Worm (Caenorhabditis elegans) whole organism, L3 larva: ENCODE data around the gene C50E10.2.

Source experiments
- aly-2 ChIP-seq: fragments of 150-350 bp; optimal IDR thresholded peaks from 2 replicates; lab custom pipeline; 2014; ENCODE audit warnings: missing biosample characterization, missing genetic modification characterization
- egl-27 ChIP-seq: sonication (generic microtip); optimal IDR thresholded peaks from 4 replicates; lab custom pipeline; 2017; ENCODE audit warnings: missing biosample characterization, missing genetic modification reagents, missing genetic modification characterization
- fkh-10 ChIP-seq: sonication (generic microtip); optimal IDR thresholded peaks from 2 replicates; lab custom pipeline; 2017; ENCODE audit warnings: missing biosample characterization, missing genetic modification reagents, missing genetic modification characterization
- jun-1 ChIP-seq: fragments of 150-350 bp; optimal IDR thresholded peaks from 2 replicates; lab custom pipeline; 2014; ENCODE audit warnings: missing biosample characterization, missing genetic modification reagents, missing genetic modification characterization
- lin-39 ChIP-seq: fragments of 150-350 bp; optimal IDR thresholded peaks from 2 replicates; lab custom pipeline; 2018; ENCODE audit warnings: missing biosample characterization, missing genetic modification reagents, missing genetic modification characterization
- mml-1 ChIP-seq: fragments of 150-350 bp; sonication (generic microtip); optimal IDR thresholded peaks from 3 replicates; lab custom pipeline; 2014; ENCODE audit warnings: missing biosample characterization, missing genetic modification characterization
- nhr-11 ChIP-seq: fragments of 150-350 bp; optimal IDR thresholded peaks from 2 replicates; lab custom pipeline; 2014; ENCODE audit warnings: missing biosample characterization, missing genetic modification characterization
- pha-4 ChIP-seq: fragments of 150-350 bp; optimal IDR thresholded peaks from 2 replicates; lab custom pipeline; 2014; ENCODE audit warnings: missing biosample characterization, missing genetic modification reagents, missing genetic modification characterization
- unc-62 ChIP-seq: fragments of 150-350 bp; sonication (generic microtip); optimal IDR thresholded peaks from 4 replicates; lab custom pipeline; 2014; ENCODE audit warnings: missing biosample characterization, missing genetic modification reagents, missing genetic modification characterization
- zag-1 ChIP-seq: fragments of 150-350 bp; optimal IDR thresholded peaks from 2 replicates; lab custom pipeline; 2014; ENCODE audit warnings: missing biosample characterization, missing genetic modification characterization
- ztf-11 ChIP-seq: fragments of 150-350 bp; optimal IDR thresholded peaks from 2 replicates; lab custom pipeline; 2014; ENCODE audit warnings: missing biosample characterization, missing genetic modification characterization
- ztf-4 ChIP-seq: fragments of 150-350 bp; optimal IDR thresholded peaks from 2 replicates; lab custom pipeline; 2014; ENCODE audit warnings: missing biosample characterization, missing genetic modification characterization

ce11 chrII:12323305-12323704, 13.8 kb upstream of the C50E10.2 start, which contains the start of gene sre-53:
- TF ChIP-seq egl-27 (tag; lab: Kevin White, UChicago) (no peak), pha-4 (tag; lab: Kevin White, UChicago) (no peak), lin-39 (tag; lab: Kevin White, UChicago) (no peak), ztf-4 (tag; lab: Kevin White, UChicago) (no peak), aly-2 (tag; lab: Kevin White, UChicago) (no peak), nhr-11 (no peak), jun-1 (tag; lab: Kevin White, UChicago) (no peak), zag-1 (no peak), ztf-11 (no peak), fkh-10 (GFP tag; lab: Kevin White, UChicago) (no peak), mml-1 (tag; lab: Kevin White, UChicago) (no peak), unc-62 (GFP tag; lab: Kevin White, UChicago) (no peak)
